Worm (Caenorhabditis elegans): ENCODE results near the gene C06A12.8.

C06A12.8 gene

DNA sequence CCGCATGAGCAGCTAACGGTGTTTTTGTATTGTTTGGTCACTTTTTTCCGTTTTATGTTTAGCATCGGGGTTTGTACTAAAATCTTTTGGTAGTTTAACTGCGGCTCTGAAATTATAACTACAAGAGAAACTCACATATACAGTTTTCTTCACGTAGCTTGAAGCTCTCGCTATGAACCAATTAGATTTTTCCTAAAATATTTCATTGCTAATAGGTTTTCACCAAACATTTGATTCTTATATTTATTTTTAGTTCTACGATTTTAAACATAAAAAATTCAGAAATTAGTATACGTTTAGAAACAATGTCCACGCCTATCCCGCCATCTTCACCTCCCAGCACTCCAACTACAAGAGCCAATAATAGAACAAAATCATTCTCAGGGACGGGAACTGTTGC, 9.7 kb upstream of the C06A12.8 start, which contains the start of gene C06A12.3:
Gene C06A12.3 (plus strand): TSS at position 301 of the 400 bp plus-strand sequence.
- TF ChIP-seq ama-1 (optimal IDR thresholded peaks at IDR 0.05) (no peak), nfya-1 (tag; optimal IDR thresholded peaks at IDR 0.05; ENCODE audit: insufficient read depth) (no peak), ztf-4 (tag; optimal IDR thresholded peaks at IDR 0.05) (no peak), nhr-11 (tag; optimal IDR thresholded peaks at IDR 0.05) (no peak), egl-5 (tag; optimal IDR thresholded peaks at IDR 0.05) (no peak), nhr-25 (tag; optimal IDR thresholded peaks at IDR 0.05) (no peak), elt-2 (tag; optimal IDR thresholded peaks at IDR 0.05) (no peak), ceh-16 (tag; optimal IDR thresholded peaks at IDR 0.05) (no peak), ZK546.5 (tag; optimal IDR thresholded peaks at IDR 0.05) (no peak), jun-1 (tag; optimal IDR thresholded peaks at IDR 0.05) (no peak), nhr-12 (tag; optimal IDR thresholded peaks at IDR 0.05) (no peak), elt-1 (tag; optimal IDR thresholded peaks at IDR 0.05) (no peak), ceh-82 (tag; optimal IDR thresholded peaks at IDR 0.05) (no peak), aly-2 (tag; optimal IDR thresholded peaks at IDR 0.05) (no peak), R02D3.7 (tag; optimal IDR thresholded peaks at IDR 0.05) (no peak)

DNA sequence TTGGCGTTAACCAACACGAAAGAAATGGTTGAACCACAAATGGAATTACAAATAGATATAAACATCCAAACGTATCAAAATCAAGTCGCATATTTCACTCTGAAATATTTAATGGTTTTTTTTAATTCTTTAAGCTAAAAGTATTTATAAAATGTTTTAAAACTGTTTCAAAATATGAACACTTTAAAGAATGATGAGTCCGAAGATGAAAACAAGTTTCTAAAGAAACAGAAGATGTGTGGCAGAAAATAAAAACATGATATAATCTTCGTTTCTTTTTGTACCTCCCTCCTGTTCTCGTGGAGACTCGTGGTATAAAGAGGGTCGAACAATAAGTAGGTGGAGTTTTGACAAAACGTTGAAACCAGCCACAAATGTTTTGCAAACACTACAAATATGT, 5.9 kb upstream of the C06A12.8 start, which contains the start of gene lact-6:
Gene lact-6 (minus strand): TSS at position 101 of the 400 bp plus-strand sequence.
- TF ChIP-seq elt-2 (tag; optimal IDR thresholded peaks at IDR 0.05) (no peak), aly-2 (tag; optimal IDR thresholded peaks at IDR 0.05) (no peak), daf-12 (tag; optimal IDR thresholded peaks at IDR 0.05) (no peak), ZK546.5 (tag; optimal IDR thresholded peaks at IDR 0.05) (no peak), mdl-1 (tag; optimal IDR thresholded peaks at IDR 0.05) (no peak), ztf-4 (tag; optimal IDR thresholded peaks at IDR 0.05) (no peak), nhr-76 (tag; optimal IDR thresholded peaks at IDR 0.05) (no peak)

DNA sequence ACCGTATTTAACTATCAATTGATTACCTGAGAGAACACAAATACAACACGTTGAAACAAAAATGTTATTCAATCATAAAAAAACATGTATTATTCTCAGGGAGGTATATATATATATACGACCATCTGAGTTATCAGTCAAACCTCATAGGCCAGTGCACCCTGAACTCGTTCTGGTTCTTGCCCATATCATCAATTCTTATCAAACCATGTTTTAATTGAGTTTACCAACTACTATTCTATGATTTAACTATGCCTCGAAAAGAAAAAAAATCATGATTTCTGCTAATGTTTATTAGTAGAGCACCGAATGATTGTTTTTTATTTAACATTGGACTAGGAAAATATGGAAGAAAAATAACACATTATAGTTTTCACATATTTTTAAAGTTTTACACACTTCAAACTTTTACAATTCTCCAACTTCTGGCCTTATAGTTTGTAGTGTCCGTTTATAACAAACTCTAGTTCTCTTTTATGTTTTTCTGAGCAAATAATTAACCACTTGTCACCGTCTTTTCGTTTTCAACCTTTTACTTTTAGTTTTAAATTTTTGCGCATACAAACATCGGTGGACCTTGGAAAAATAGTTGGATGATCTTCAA, 4.8 kb upstream of the C06A12.8 start:
- TF ChIP-seq elt-2 (tag; optimal IDR thresholded peaks at IDR 0.05) (peak; percentile 55), ama-1 (optimal IDR thresholded peaks at IDR 0.05) (no peak), pqm-1 (tag; optimal IDR thresholded peaks at IDR 0.05) (peak; percentile 41), pha-4 (tag; optimal IDR thresholded peaks at IDR 0.05) (peak; percentile 5)

DNA sequence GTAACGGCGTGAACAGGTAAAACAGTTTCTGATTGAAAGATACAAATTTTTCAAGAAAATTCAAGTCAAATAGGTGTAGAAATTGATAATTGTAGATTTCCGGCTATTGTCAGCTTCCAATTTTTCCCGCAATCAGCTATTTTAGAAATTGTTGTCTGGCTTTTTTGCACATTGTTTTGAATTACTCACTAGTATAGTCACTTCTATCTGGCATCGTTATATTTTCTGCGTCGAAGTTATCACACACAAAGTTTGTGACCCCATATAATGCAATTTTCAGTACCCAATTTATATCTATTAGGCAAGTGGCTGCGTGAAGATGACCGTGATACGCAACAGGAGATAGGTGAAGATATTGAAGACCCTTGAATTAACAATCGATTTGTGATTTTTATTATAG, 1.9 kb upstream of the C06A12.8 start:
- TF ChIP-seq jun-1 (tag; optimal IDR thresholded peaks at IDR 0.05) (no peak), snpc-4 (tag; optimal IDR thresholded peaks at IDR 0.05) (no peak), ama-1 (optimal IDR thresholded peaks at IDR 0.05) (no peak), fkh-10 (GFP tag; optimal IDR thresholded peaks at IDR 0.05) (no peak), nhr-76 (tag; optimal IDR thresholded peaks at IDR 0.05) (no peak), nhr-237 (tag; optimal IDR thresholded peaks at IDR 0.05) (no peak)

DNA sequence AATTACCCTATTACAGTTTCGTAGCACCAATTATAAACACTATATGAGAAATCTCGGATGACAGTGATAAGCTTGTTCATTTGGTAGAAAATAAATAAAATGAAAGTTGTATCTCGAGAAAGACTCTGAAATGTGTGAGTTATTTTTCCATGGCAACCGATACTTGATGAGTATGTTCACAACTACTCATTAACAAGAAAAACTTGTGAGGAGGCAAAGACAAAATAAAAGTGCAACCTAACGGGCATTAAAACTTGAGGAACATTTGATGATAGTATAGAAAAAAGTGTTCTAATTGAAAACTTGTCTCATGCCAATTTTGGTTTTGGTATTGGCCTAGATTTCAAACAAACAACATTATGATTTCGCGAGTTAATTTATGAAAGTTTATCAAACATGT, 586 bp upstream of the C06A12.8 start, which contains the start of gene gcy-27:
Gene gcy-27 (minus strand): TSS at position 101 of the 400 bp plus-strand sequence.
- no peak for TF ChIP-seq ZK546.5 (tag; optimal IDR thresholded peaks at IDR 0.05)
- TF ChIP-seq nhr-28 (tag; optimal IDR thresholded peaks at IDR 0.05) = no peak
- no peak for TF ChIP-seq nhr-77 (tag; optimal IDR thresholded peaks at IDR 0.05)
- TF ChIP-seq egl-27 (tag; optimal IDR thresholded peaks at IDR 0.05) = no peak
- no peak for TF ChIP-seq ceh-9 (tag; optimal IDR thresholded peaks at IDR 0.05)
- TF ChIP-seq lin-39 (tag; optimal IDR thresholded peaks at IDR 0.05) = no peak
- TF ChIP-seq pqm-1 (tag; optimal IDR thresholded peaks at IDR 0.05) = no peak
- no peak for TF ChIP-seq skn-1 (tag; optimal IDR thresholded peaks at IDR 0.05)

DNA sequence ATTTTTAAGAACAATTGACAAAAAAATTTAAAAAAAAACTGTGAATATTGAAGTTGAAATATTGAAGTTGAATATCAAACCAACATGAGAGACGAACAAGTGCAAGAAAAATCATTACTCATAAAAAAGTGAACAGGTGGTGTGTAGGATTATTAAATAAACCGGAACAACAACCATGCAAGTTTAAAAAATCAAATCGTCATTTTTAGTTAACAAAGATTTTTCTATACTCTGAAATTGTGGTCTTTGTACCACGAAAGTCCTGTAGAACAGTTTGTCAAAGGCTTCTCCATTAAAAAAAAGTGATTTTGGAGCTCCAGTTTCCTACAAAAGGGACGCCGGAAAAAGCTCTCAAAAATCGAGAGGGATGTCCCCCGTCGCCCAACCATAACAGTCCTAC, 2.9 kb downstream of the C06A12.8 start, which contains the start of gene C06A12.19:
Gene C06A12.19 (minus strand): TSS at position 101 of the 400 bp plus-strand sequence.
- no peak for TF ChIP-seq ama-1 (optimal IDR thresholded peaks at IDR 0.05)

DNA sequence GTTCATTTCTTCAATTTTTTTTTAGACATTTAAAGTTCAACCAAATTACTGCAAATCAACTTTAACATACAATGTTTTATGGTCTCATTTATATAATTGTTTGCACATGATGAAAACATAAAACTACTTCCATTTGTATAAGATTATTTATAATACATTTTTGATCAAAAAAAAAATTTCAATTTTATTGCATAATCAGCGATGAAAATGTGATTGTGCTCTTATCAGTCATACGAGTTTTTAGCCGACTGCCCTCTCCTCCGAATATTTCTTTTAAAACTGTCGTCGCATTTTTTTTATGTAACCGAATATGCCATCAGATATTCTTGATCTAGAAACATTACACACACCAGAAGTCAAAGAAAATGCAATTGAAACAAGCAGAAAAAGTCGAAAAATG, 3.3 kb downstream of the C06A12.8 start, which contains the start of gene F08A7.1:
Gene F08A7.1 (plus strand): TSS at position 191 of the 400 bp plus-strand sequence.
- TF ChIP-seq ama-1 (optimal IDR thresholded peaks at IDR 0.05) (no peak), elt-2 (tag; optimal IDR thresholded peaks at IDR 0.05) (peak; percentile 71), pqm-1 (tag; optimal IDR thresholded peaks at IDR 0.05) (peak; percentile 78), pha-4 (tag; optimal IDR thresholded peaks at IDR 0.05) (peak; percentile 48)

Measured in whole organism, L3 larva.